Worm (Caenorhabditis elegans): ENCODE data around the gene ostf-4.
A peak's percentile ranks its signal among the peaks of the same experiment; 100 is the strongest.

The ostf-4 gene

ce11 chrIII:10320228-10320705 lies 1.9 kb upstream of the ostf-4 start (continued):
- TF ChIP-seq snpc-3.4 (tag; optimal IDR thresholded peaks at IDR 0.05), result peak; percentile 41
- TF ChIP-seq F37B4.10 (GFP tag; IDR thresholded peaks at IDR 0.05), result 0 out of 2 replicates have a peak, but pooled peaks have one; percentile 58
- 0 out of 2 replicates have a peak, but pooled peaks have one; percentile 12 for TF ChIP-seq egl-44 (GFP tag; IDR thresholded peaks at IDR 0.05)
- TF ChIP-seq lin-26 (GFP tag; IDR thresholded peaks at IDR 0.05), result 0 out of 2 replicates have a peak, but pooled peaks have one; percentile 25
- 0 out of 2 replicates have a peak, but pooled peaks have one; percentile 9 for TF ChIP-seq B0336.3 (GFP tag; IDR thresholded peaks at IDR 0.05)

ce11 chrIII:10318755-10319154 lies 396 bp upstream of the ostf-4 start, which contains the start of gene unc-69:
Gene unc-69 (plus strand): TSS chrIII:10318939.
- TF ChIP-seq attf-5 (GFP tag; optimal IDR thresholded peaks at IDR 0.05), result peak; percentile 30
- no peak for TF ChIP-seq nhr-120 (GFP tag; IDR thresholded peaks at IDR 0.05)
- TF ChIP-seq snpc-3.4 (tag; optimal IDR thresholded peaks at IDR 0.05), result peak; percentile 9
- no peak for TF ChIP-seq F37B4.10 (GFP tag; IDR thresholded peaks at IDR 0.05)
- TF ChIP-seq hmg-1.2 (GFP tag; IDR thresholded peaks at IDR 0.05), result peak; percentile 95
- TF ChIP-seq let-607 (tag; optimal IDR thresholded peaks at IDR 0.05), result peak; percentile 12 to 48
- peak; percentile 48 for TF ChIP-seq ceh-27 (GFP tag; optimal IDR thresholded peaks at IDR 0.05)
- no peak for TF ChIP-seq efl-1 (GFP tag; optimal IDR thresholded peaks at IDR 0.05)
- TF ChIP-seq D2030.7 (GFP tag; IDR thresholded peaks at IDR 0.05), result peak; percentile 31; the same call in 1 of the 2 replicates
- TF ChIP-seq pha-4 (tag; optimal IDR thresholded peaks at IDR 0.05), result no peak
- no peak for TF ChIP-seq F49E8.2 (tag; optimal IDR thresholded peaks at IDR 0.05; ENCODE audit: insufficient read depth)
- peak; percentile 88 for TF ChIP-seq mcd-1 (GFP tag; IDR thresholded peaks at IDR 0.05)
- no peak for TF ChIP-seq snpc-4 (GFP tag; optimal IDR thresholded peaks at IDR 0.05)
- TF ChIP-seq snpc-4 (tag; optimal IDR thresholded peaks at IDR 0.05), result peak in 3 of 4 experiments; percentile 6 to 28 (median 7)
- TF ChIP-seq C06A6.2 (GFP tag; conservative IDR thresholded peaks at IDR 0.05), result no peak
- peak; percentile 52 for TF ChIP-seq lsl-1 (GFP tag; optimal IDR thresholded peaks at IDR 0.05)
- peak; percentile 43 for TF ChIP-seq F23B12.7 (tag; optimal IDR thresholded peaks at IDR 0.05; ENCODE audit: insufficient read depth)
- TF ChIP-seq akir-1 (GFP tag; optimal IDR thresholded peaks at IDR 0.05), result no peak
- TF ChIP-seq ztf-18 (tag; optimal IDR thresholded peaks at IDR 0.05), result peak; percentile 33
- TF ChIP-seq F33H1.4 (GFP tag; IDR thresholded peaks at IDR 0.05), result peak; percentile 27; the same call in 1 of the 2 replicates
- 0 out of 2 replicates have a peak, but pooled peaks have one; percentile 24 for TF ChIP-seq dox-1 (GFP tag; IDR thresholded peaks at IDR 0.05)
- TF ChIP-seq cebp-2 (GFP tag; IDR thresholded peaks at IDR 0.05), result no peak
- TF ChIP-seq lin-35 (GFP tag; optimal IDR thresholded peaks at IDR 0.05), result peak in 1 of 3 experiments; percentile 26
- peak; percentile 28 for TF ChIP-seq lin-54 (GFP tag; optimal IDR thresholded peaks at IDR 0.05)
- TF ChIP-seq cebp-1 (GFP tag; IDR thresholded peaks at IDR 0.05), result no peak
- peak; percentile 42 for TF ChIP-seq cebp-1 (tag; optimal IDR thresholded peaks at IDR 0.05)

- TF ChIP-seq cebp-1 (GFP tag; IDR thresholded peaks at IDR 0.05) (no peak), cebp-1 (tag; optimal IDR thresholded peaks at IDR 0.05) (no peak), ztf-18 (tag; optimal IDR thresholded peaks at IDR 0.05) (peak; percentile 0), nhr-80 (tag; optimal IDR thresholded peaks at IDR 0.05) (peak; percentile 24), nfyb-1 (GFP tag; IDR thresholded peaks at IDR 0.05) (no peak), snpc-1.1 (tag; optimal IDR thresholded peaks at IDR 0.05; ENCODE audit: insufficient read depth) (no peak), ceh-91 (GFP tag; IDR thresholded peaks at IDR 0.05) (no peak), rcor-1 (GFP tag; IDR thresholded peaks at IDR 0.05) (no peak), egrh-3 (GFP tag; IDR thresholded peaks at IDR 0.05) (no peak), ekl-4 (GFP tag; IDR thresholded peaks at IDR 0.05) (no peak), ztf-6 (GFP tag; IDR thresholded peaks at IDR 0.05) (no peak), zfh-2 (GFP tag; conservative IDR thresholded peaks at IDR 0.05) (no peak), tlf-1 (GFP tag; optimal IDR thresholded peaks at IDR 0.05) (no peak), ztf-26 (tag; optimal IDR thresholded peaks at IDR 0.05) (no peak), hmg-1.2 (GFP tag; IDR thresholded peaks at IDR 0.05) (no peak), repo-1 (tag; optimal IDR thresholded peaks at IDR 0.05) (no peak), ceh-100 (GFP tag; IDR thresholded peaks at IDR 0.05) (no peak), lsy-27 (tag; optimal IDR thresholded peaks at IDR 0.05; ENCODE audit: borderline replicate concordance, insufficient read depth) (no peak), F57C9.4 (tag; optimal IDR thresholded peaks at IDR 0.05) (no peak)
Observed at ce11 chrIII:10314234-10314633, 4.1 kb downstream of the ostf-4 start.

Data from whole organism, young adult.